Fruit fly (Drosophila melanogaster): ENCODE results near the gene Pyroxd1.

DNA sequence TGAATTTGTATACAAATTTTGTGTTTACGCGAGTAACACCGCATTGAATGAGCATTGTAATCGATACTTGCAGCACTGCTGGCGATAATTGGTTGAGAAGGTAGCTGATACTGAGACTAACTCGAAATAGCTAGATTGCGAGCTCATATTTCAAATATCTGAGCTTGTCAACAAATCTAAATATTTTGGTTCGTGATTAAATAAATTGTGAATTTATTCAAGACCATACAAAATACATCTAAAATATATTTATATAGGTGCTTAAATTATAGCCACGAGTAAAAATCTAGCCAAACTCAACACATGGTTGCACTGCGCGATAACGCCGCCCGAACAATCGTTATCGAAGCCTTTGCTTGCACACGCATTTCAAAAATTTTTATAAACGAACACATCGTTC, 2.6 kb downstream of the Pyroxd1 start, which contains the start of the genes Taf13 and nesd:
- TF ChIP-seq h (optimal IDR thresholded peaks at IDR 0.05) = no peak
- no peak for TF ChIP-seq psq (optimal IDR thresholded peaks at IDR 0.05)
- TF ChIP-seq Sin3A (optimal IDR thresholded peaks at IDR 0.05) = no peak
- no peak for TF ChIP-seq ttk (optimal IDR thresholded peaks at IDR 0.05)
- no peak for TF ChIP-seq insv (optimal IDR thresholded peaks at IDR 0.05)
- TF ChIP-seq Myc (optimal IDR thresholded peaks at IDR 0.05) = no peak
